Fruit fly (Drosophila melanogaster) whole organism, embryonic: ENCODE measurements around the gene Cyp1.

Experiments used
- BEAF-32 ChIP-seq: fragments of 200-800 bp; sonication (Bioruptor generic); optimal IDR thresholded peaks from 3 replicates; lab custom pipeline; 2017; ENCODE audit warnings: missing biosample characterization, missing genetic modification characterization, mild to moderate bottlenecking, moderate library complexity, missing genetic modification reagents
- CG11504 ChIP-seq: fragments of 200-800 bp; sonication (Bioruptor generic); optimal IDR thresholded peaks from 3 replicates; lab custom pipeline; 2019; ENCODE audit warnings: missing biosample characterization, mild to moderate bottlenecking, missing genetic modification characterization, moderate library complexity
- CG11560 ChIP-seq: fragments of 200-800 bp; sonication (Bioruptor generic); IDR thresholded peaks from 3 replicates; pipeline ENCODE4 v1.3.6; 2022; ENCODE audit warnings: missing biosample characterization, missing genetic modification characterization
- CG11723 ChIP-seq: fragments of 200-800 bp; sonication (Bioruptor generic); optimal IDR thresholded peaks from 2 replicates; lab custom pipeline; 2017; ENCODE audit warnings: missing biosample characterization, mild to moderate bottlenecking, missing genetic modification characterization
- CG15011 ChIP-seq: fragments of 200-800 bp; sonication (Bioruptor generic); optimal IDR thresholded peaks from 3 replicates; lab custom pipeline; 2018; ENCODE audit warnings: missing biosample characterization, mild to moderate bottlenecking, missing genetic modification characterization
- CG15514 ChIP-seq: fragments of 200-800 bp; sonication (Bioruptor generic); optimal IDR thresholded peaks from 3 replicates; lab custom pipeline; 2017; ENCODE audit warnings: missing biosample characterization, missing genetic modification characterization, mild to moderate bottlenecking, moderate library complexity, missing genetic modification reagents
- CG15696 ChIP-seq: fragments of 200-800 bp; sonication (Bioruptor generic); optimal IDR thresholded peaks from 2 replicates; lab custom pipeline; 2019; ENCODE audit warnings: missing biosample characterization, mild to moderate bottlenecking, missing genetic modification characterization, moderate library complexity
- CG30403 ChIP-seq: fragments of 200-800 bp; sonication (Bioruptor generic); optimal IDR thresholded peaks from 3 replicates; lab custom pipeline; 2016; ENCODE audit warnings: missing biosample characterization, missing genetic modification characterization
- CG33213 ChIP-seq: fragments of 200-800 bp; sonication (Bioruptor generic); optimal IDR thresholded peaks from 3 replicates; lab custom pipeline; 2016; ENCODE audit warnings: missing biosample characterization, missing genetic modification characterization
- CG4360 ChIP-seq: fragments of 200-800 bp; sonication (Bioruptor generic); IDR thresholded peaks from 2 replicates; pipeline ENCODE4 v1.3.6; 2022; ENCODE audit warnings: missing biosample characterization, missing genetic modification characterization
- CG4707 ChIP-seq: fragments of 200-800 bp; sonication (Bioruptor generic); optimal IDR thresholded peaks from 2 replicates; lab custom pipeline; 2018; ENCODE audit warnings: missing biosample characterization, mild to moderate bottlenecking, missing genetic modification characterization, moderate library complexity
- CG4730 ChIP-seq: fragments of 200-800 bp; sonication (Bioruptor generic); IDR thresholded peaks from 2 replicates; pipeline ENCODE4 v1.3.6; 2022; ENCODE audit warnings: missing biosample characterization, missing genetic modification characterization
- CG4854 ChIP-seq: fragments of 200-800 bp; sonication (Bioruptor generic); optimal IDR thresholded peaks from 2 replicates; lab custom pipeline; 2016; ENCODE audit warnings: missing biosample characterization, missing genetic modification characterization, inconsistent platforms
- CG6813 ChIP-seq: fragments of 200-800 bp; sonication (Bioruptor generic); optimal IDR thresholded peaks from 2 replicates; lab custom pipeline; 2017; ENCODE audit warnings: missing biosample characterization, missing genetic modification characterization, mild to moderate bottlenecking, moderate library complexity, missing genetic modification reagents
- CG7372 ChIP-seq: fragments of 200-800 bp; sonication (Bioruptor generic); IDR thresholded peaks from 2 replicates; pipeline ENCODE4 v1.3.6; 2022; ENCODE audit warnings: missing biosample characterization, missing genetic modification characterization
- CG8478 ChIP-seq: fragments of >200 bp; optimal IDR thresholded peaks from 2 replicates; lab custom pipeline; 2018
- CG8944 ChIP-seq: fragments of 200-800 bp; sonication (Bioruptor generic); optimal IDR thresholded peaks from 3 replicates; lab custom pipeline; 2016; ENCODE audit warnings: missing biosample characterization, missing genetic modification characterization
- CG9817 ChIP-seq: fragments of 200-800 bp; sonication (Bioruptor generic); optimal IDR thresholded peaks from 2 replicates; lab custom pipeline; 2018; ENCODE audit warnings: missing biosample characterization, mild to moderate bottlenecking, missing genetic modification characterization, moderate library complexity
- CG9876 ChIP-seq: fragments of 200-800 bp; sonication (Bioruptor generic); optimal IDR thresholded peaks from 2 replicates; lab custom pipeline; 2016; ENCODE audit warnings: missing biosample characterization, missing genetic modification characterization
- CHES-1-like ChIP-seq: fragments of 200-800 bp; sonication (Bioruptor generic); optimal IDR thresholded peaks from 2 replicates; lab custom pipeline; 2016; ENCODE audit warnings: missing biosample characterization, missing genetic modification characterization
- Camta ChIP-seq: fragments of 200-800 bp; sonication (Bioruptor generic); optimal IDR thresholded peaks from 2 replicates; lab custom pipeline; 2016; ENCODE audit warnings: missing biosample characterization, missing genetic modification characterization
- Deaf1 ChIP-seq: fragments of 200-800 bp; optimal IDR thresholded peaks from 3 replicates; lab custom pipeline; 2019; ENCODE audit warnings: missing biosample characterization, mild to moderate bottlenecking, missing genetic modification characterization, moderate library complexity
- Dfd ChIP-seq, 2 experiments: fragments of >200 bp; optimal IDR thresholded peaks; 2 replicates each; lab custom pipeline; 2017; ENCODE audit warnings: missing biosample characterization in 2 of 2, missing genetic modification characterization in 2 of 2
- E2f2 ChIP-seq: fragments of 200-800 bp; sonication (Bioruptor generic); IDR thresholded peaks from 2 replicates; pipeline ENCODE4 v1.3.6; 2022; ENCODE audit warnings: missing biosample characterization, missing genetic modification characterization
- Ets97D ChIP-seq: fragments of 200-800 bp; sonication (Bioruptor generic); optimal IDR thresholded peaks from 3 replicates; lab custom pipeline; 2016; ENCODE audit warnings: missing biosample characterization, missing genetic modification characterization
- H15 ChIP-seq: fragments of 200-800 bp; sonication (Bioruptor generic); IDR thresholded peaks from 3 replicates; pipeline ENCODE4 v1.3.6; 2022; ENCODE audit warnings: missing biosample characterization, missing genetic modification characterization
- Jarid2 ChIP-seq: fragments of 200-800 bp; sonication (Bioruptor generic); optimal IDR thresholded peaks from 3 replicates; lab custom pipeline; 2017; ENCODE audit warnings: mild to moderate bottlenecking, missing biosample characterization, missing genetic modification reagents, missing genetic modification characterization
- Lim3 ChIP-seq: fragments of 200-800 bp; sonication (Bioruptor generic); IDR thresholded peaks from 2 replicates; pipeline ENCODE4 v1.3.6; 2022; ENCODE audit warnings: missing biosample characterization, missing genetic modification characterization
- Oaz ChIP-seq: fragments of 200-800 bp; sonication (Bioruptor generic); IDR thresholded peaks from 2 replicates; pipeline ENCODE4 v1.3.6; 2022; ENCODE audit warnings: missing biosample characterization, missing genetic modification characterization
- Scr ChIP-seq: fragments of 200-800 bp; sonication (Bioruptor generic); IDR thresholded peaks from 2 replicates; pipeline ENCODE4 v1.3.6; 2022; ENCODE audit warnings: missing biosample characterization, missing genetic modification characterization; ENCODE audit not compliant: partially characterized antibody
- Sin3A ChIP-seq: fragments of >200 bp; optimal IDR thresholded peaks from 2 replicates; lab custom pipeline; 2018
- Trl ChIP-seq, 3 experiments: fragments of >200 bp in 2 of 3; fragments of 200-800 bp in 1 of 3; sonication (Bioruptor generic) in 1 of 3; optimal IDR thresholded peaks; 2 replicates in 1 of 3; 3 replicates in 2 of 3; lab custom pipeline; 2016 to 2017; ENCODE audit warnings: missing biosample characterization in 1 of 3, missing genetic modification characterization in 1 of 3
- Xbp1 ChIP-seq: fragments of 200-800 bp; sonication (Bioruptor generic); optimal IDR thresholded peaks from 3 replicates; lab custom pipeline; 2016; ENCODE audit warnings: missing biosample characterization, mild to moderate bottlenecking, missing genetic modification characterization
- YL-1 ChIP-seq: fragments of 200-800 bp; sonication (Bioruptor generic); optimal IDR thresholded peaks from 3 replicates; lab custom pipeline; 2017; ENCODE audit warnings: missing biosample characterization, mild to moderate bottlenecking, missing genetic modification characterization
- az2 ChIP-seq: fragments of 200-800 bp; sonication (Bioruptor generic); optimal IDR thresholded peaks from 3 replicates; lab custom pipeline; 2016; ENCODE audit warnings: missing biosample characterization, missing genetic modification characterization
- chm ChIP-seq: fragments of 200-800 bp; sonication (Bioruptor generic); IDR thresholded peaks from 2 replicates; pipeline ENCODE4 v1.3.6; 2022; ENCODE audit warnings: missing biosample characterization, missing genetic modification characterization
- en ChIP-seq: fragments of 200-800 bp; sonication (Bioruptor generic); optimal IDR thresholded peaks from 2 replicates; lab custom pipeline; 2016; ENCODE audit warnings: missing biosample characterization, missing genetic modification characterization
- ftz-f1 ChIP-seq: fragments of 200-800 bp; sonication (Bioruptor generic); optimal IDR thresholded peaks from 2 replicates; lab custom pipeline; 2016; ENCODE audit warnings: missing biosample characterization, missing genetic modification characterization
- gfzf ChIP-seq: fragments of 200-800 bp; sonication (Bioruptor generic); optimal IDR thresholded peaks from 2 replicates; lab custom pipeline; 2016; ENCODE audit warnings: missing biosample characterization, mild to moderate bottlenecking, missing genetic modification characterization, moderate library complexity
- hb ChIP-seq: fragments of 200-800 bp; sonication (Bioruptor generic); IDR thresholded peaks from 3 replicates; pipeline ENCODE4 v1.3.6; 2022; ENCODE audit warnings: missing biosample characterization, missing genetic modification characterization; ENCODE audit not compliant: partially characterized antibody
- hkb ChIP-seq, 2 experiments: fragments of 200-800 bp in 1 of 2; fragments of >200 bp in 1 of 2; sonication (Bioruptor generic) in 1 of 2; IDR thresholded peaks in 1 of 2; optimal IDR thresholded peaks in 1 of 2; 2 replicates each; pipeline versions ENCODE4 v1.3.6 to Lab custom; 2017 to 2022; ENCODE audit warnings: missing biosample characterization in 1 of 2, missing genetic modification characterization in 1 of 2
- kah ChIP-seq: fragments of 200-800 bp; sonication (Bioruptor generic); optimal IDR thresholded peaks from 2 replicates; lab custom pipeline; 2018; ENCODE audit warnings: missing biosample characterization, mild to moderate bottlenecking, missing genetic modification characterization
- lab ChIP-seq: fragments of 200-800 bp; sonication (Bioruptor generic); optimal IDR thresholded peaks from 3 replicates; lab custom pipeline; 2017; ENCODE audit warnings: missing biosample characterization, missing genetic modification characterization, mild to moderate bottlenecking, moderate library complexity, missing genetic modification reagents
- lov ChIP-seq, 2 experiments: fragments of 200-800 bp in 1 of 2; fragments of >200 bp in 1 of 2; sonication (Bioruptor generic) in 1 of 2; IDR thresholded peaks in 1 of 2; optimal IDR thresholded peaks in 1 of 2; 2 replicates in 1 of 2; 3 replicates in 1 of 2; pipeline versions ENCODE4 v1.3.6 to Lab custom; 2017 to 2022; ENCODE audit warnings: missing biosample characterization in 1 of 2, missing genetic modification characterization in 1 of 2
- otp ChIP-seq: fragments of 200-800 bp; sonication (Bioruptor generic); IDR thresholded peaks from 3 replicates; pipeline ENCODE4, ENCODE4 v1.3.6; 2022; ENCODE audit warnings: missing biosample characterization, missing genetic modification characterization
- pnt ChIP-seq: fragments of 200-800 bp; sonication (Bioruptor generic); optimal IDR thresholded peaks from 3 replicates; lab custom pipeline; 2016; ENCODE audit warnings: missing biosample characterization, missing genetic modification characterization
- shn ChIP-seq: fragments of 200-800 bp; sonication (Bioruptor generic); optimal IDR thresholded peaks from 3 replicates; lab custom pipeline; 2016; ENCODE audit warnings: missing biosample characterization, missing genetic modification characterization
- unc-4 ChIP-seq: fragments of 200-800 bp; sonication (Bioruptor generic); IDR thresholded peaks from 2 replicates; pipeline ENCODE4 v1.3.6; 2022; ENCODE audit warnings: missing biosample characterization, missing genetic modification characterization; ENCODE audit not compliant: partially characterized antibody
- vnd ChIP-seq: fragments of 200-800 bp; sonication (Bioruptor generic); IDR thresholded peaks from 3 replicates; pipeline ENCODE4 v1.3.6; 2022; ENCODE audit warnings: missing biosample characterization, missing genetic modification characterization; ENCODE audit not compliant: partially characterized antibody
- zf30C ChIP-seq: fragments of 200-800 bp; sonication (Bioruptor generic); optimal IDR thresholded peaks from 3 replicates; lab custom pipeline; 2018; ENCODE audit warnings: missing biosample characterization, mild to moderate bottlenecking, missing genetic modification characterization

The Cyp1 gene

DNA sequence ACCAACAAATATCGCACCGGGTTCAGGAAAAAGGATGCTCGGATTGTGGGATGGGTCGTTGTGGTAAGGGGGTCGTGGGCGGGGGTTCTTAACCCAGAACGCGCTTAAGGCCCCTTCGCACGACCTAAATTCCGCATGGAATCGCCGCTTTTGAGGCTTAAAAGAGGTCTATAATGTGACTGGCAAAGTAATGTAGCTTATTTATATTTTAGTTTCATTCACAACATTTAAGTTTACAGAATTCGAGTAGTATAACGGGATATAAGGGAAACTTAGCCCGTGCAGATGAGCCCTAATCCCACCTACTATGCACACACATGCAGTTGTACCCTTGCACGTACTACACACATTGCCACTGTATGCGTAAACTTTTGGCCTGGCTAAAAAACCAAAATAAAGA lies 41.4 kb downstream of the Cyp1 start (continued):
- no peak for TF ChIP-seq Ets97D (GFP tag; lab: Kevin White, UChicago)
- TF ChIP-seq Jarid2 (GFP tag; lab: Kevin White, UChicago): peak; percentile 22
- peak; percentile 93 for TF ChIP-seq chm (GFP tag; lab: Robert Waterston, UW)
- TF ChIP-seq gfzf (GFP tag; lab: Kevin White, UChicago): no peak
- peak; percentile 56 for TF ChIP-seq pnt
- TF ChIP-seq Deaf1: peak; percentile 30
- no peak for TF ChIP-seq BEAF-32 (GFP tag; lab: Kevin White, UChicago)
- peak; percentile 76 for TF ChIP-seq kah
- peak; percentile 11 for TF ChIP-seq CG8944
- no peak for TF ChIP-seq en
- peak; percentile 83 for TF ChIP-seq CG9817
- peak; percentile 76 for TF ChIP-seq Xbp1 (GFP tag; lab: Kevin White, UChicago)
- TF ChIP-seq CG15011 (GFP tag; lab: Kevin White, UChicago): peak; percentile 76
- TF ChIP-seq CG11723 (GFP tag; lab: Kevin White, UChicago): peak; percentile 87
- peak; percentile 81 for TF ChIP-seq CG4707
- peak; percentile 68 for TF ChIP-seq CG4730 (GFP tag; lab: Robert Waterston, UW)
- TF ChIP-seq H15 (GFP tag; lab: Robert Waterston, UW): peak; percentile 67; the same call in 2 of the 3 replicates
- no peak for TF ChIP-seq unc-4 (GFP tag; lab: Robert Waterston, UW)
- peak; percentile 87 for TF ChIP-seq lab (GFP tag; lab: Kevin White, UChicago)
- peak; percentile 57 for TF ChIP-seq CG30403
- TF ChIP-seq CG33213 (GFP tag; lab: Kevin White, UChicago): peak; percentile 16
- TF ChIP-seq otp: peak; percentile 84; the same call in 2 of the 3 replicates
- TF ChIP-seq CG7372: peak; percentile 76
- no peak for TF ChIP-seq hb (GFP tag; lab: Robert Waterston, UW)
- TF ChIP-seq YL-1: peak; percentile 51
- peak; percentile 91 for TF ChIP-seq CG15696 (tag; lab: Kevin White, UChicago)
- no peak for TF ChIP-seq Sin3A (lab: Kevin White, UChicago)
- no peak for TF ChIP-seq Lim3 (GFP tag; lab: Robert Waterston, UW)
- TF ChIP-seq Trl (optimal IDR thresholded peaks at IDR 0.05; lab: Kevin White, UChicago): no peak
- peak; percentile 47 for TF ChIP-seq Trl (GFP tag; optimal IDR thresholded peaks at IDR 0.05; lab: Kevin White, UChicago)
- no peak for TF ChIP-seq CG8478 (lab: Kevin White, UChicago)
- TF ChIP-seq Dfd (GFP tag; optimal IDR thresholded peaks at IDR 0.05; lab: Kevin White, UChicago): no peak
- TF ChIP-seq CG4360 (GFP tag; lab: Robert Waterston, UW): peak; percentile 60
- TF ChIP-seq CG9876 (GFP tag; lab: Kevin White, UChicago): no peak
- TF ChIP-seq ftz-f1 (GFP tag; lab: Kevin White, UChicago): no peak
- peak; percentile 23 for TF ChIP-seq shn (GFP tag; lab: Kevin White, UChicago)
- no peak for TF ChIP-seq hkb (optimal IDR thresholded peaks at IDR 0.05; lab: Kevin White, UChicago)
- TF ChIP-seq hkb (GFP tag; IDR thresholded peaks at IDR 0.05; lab: Robert Waterston, UW): peak; percentile 93
- TF ChIP-seq zf30C (GFP tag; lab: Kevin White, UChicago): no peak
- TF ChIP-seq CG11504 (tag; lab: Kevin White, UChicago): peak; percentile 82
- peak; percentile 64 for TF ChIP-seq CG15514
- peak; percentile 71 for TF ChIP-seq az2
- TF ChIP-seq vnd (GFP tag; lab: Robert Waterston, UW): no peak
- no peak for TF ChIP-seq lov (optimal IDR thresholded peaks at IDR 0.05; lab: Kevin White, UChicago)
- TF ChIP-seq lov (GFP tag; IDR thresholded peaks at IDR 0.05; lab: Robert Waterston, UW): peak; percentile 56; the same call in 1 of the 3 replicates
- no peak for TF ChIP-seq Scr (GFP tag; lab: Robert Waterston, UW)
- TF ChIP-seq CG6813 (GFP tag; lab: Kevin White, UChicago): peak; percentile 96
- TF ChIP-seq Camta (GFP tag; lab: Kevin White, UChicago): no peak
- TF ChIP-seq CG11560 (tag; lab: Robert Waterston, UW): peak; percentile 44; the same call in 1 of the 3 replicates
- TF ChIP-seq CHES-1-like: no peak
- peak; percentile 71 for TF ChIP-seq Oaz
- peak; percentile 6; the same call in 1 of the 2 replicates for TF ChIP-seq E2f2
- no peak for TF ChIP-seq CG4854 (GFP tag; lab: Kevin White, UChicago)
